Worm (Caenorhabditis elegans): Measurements from ENCODE around the gene spe-51.

Gene spe-51

ce11 chrIV:4655979-4656378 lies 36.6 kb upstream of the spe-51 start:
- TF ChIP-seq ztf-23 (GFP tag; IDR thresholded peaks at IDR 0.05) (no peak), ztf-29 (GFP tag; IDR thresholded peaks at IDR 0.05) (no peak), med-1 (GFP tag; optimal IDR thresholded peaks at IDR 0.05; ENCODE audit: insufficient read depth) (no peak), cog-1 (tag; optimal IDR thresholded peaks at IDR 0.05) (no peak), tab-1 (GFP tag; IDR thresholded peaks at IDR 0.05) (no peak), ref-1 (GFP tag; conservative IDR thresholded peaks at IDR 0.05) (no peak), klf-2 (GFP tag; conservative IDR thresholded peaks at IDR 0.05) (no peak), T22C8.4 (GFP tag; IDR thresholded peaks at IDR 0.05) (no peak), flt-1 (GFP tag; IDR thresholded peaks at IDR 0.05) (no peak)

- no peak for TF ChIP-seq ref-1 (GFP tag; conservative IDR thresholded peaks at IDR 0.05)
- no peak for TF ChIP-seq T22C8.4 (GFP tag; IDR thresholded peaks at IDR 0.05)
- TF ChIP-seq med-1 (GFP tag; optimal IDR thresholded peaks at IDR 0.05; ENCODE audit: insufficient read depth) = no peak
- no peak for TF ChIP-seq flt-1 (GFP tag; IDR thresholded peaks at IDR 0.05)
- TF ChIP-seq cog-1 (tag; optimal IDR thresholded peaks at IDR 0.05) = no peak
- no peak for TF ChIP-seq klf-2 (GFP tag; conservative IDR thresholded peaks at IDR 0.05)
- TF ChIP-seq ztf-29 (GFP tag; IDR thresholded peaks at IDR 0.05) = no peak
- TF ChIP-seq tab-1 (GFP tag; IDR thresholded peaks at IDR 0.05) = no peak
- TF ChIP-seq ztf-23 (GFP tag; IDR thresholded peaks at IDR 0.05) = no peak
Observed at ce11 chrIV:4656380-4656779, 36.2 kb upstream of the spe-51 start.

- TF ChIP-seq flt-1 (GFP tag; IDR thresholded peaks at IDR 0.05) (no peak), ref-1 (GFP tag; conservative IDR thresholded peaks at IDR 0.05) (no peak), cog-1 (tag; optimal IDR thresholded peaks at IDR 0.05) (no peak), med-1 (GFP tag; optimal IDR thresholded peaks at IDR 0.05; ENCODE audit: insufficient read depth) (no peak), ztf-23 (GFP tag; IDR thresholded peaks at IDR 0.05) (no peak), klf-2 (GFP tag; conservative IDR thresholded peaks at IDR 0.05) (no peak), tab-1 (GFP tag; IDR thresholded peaks at IDR 0.05) (no peak), ztf-29 (GFP tag; IDR thresholded peaks at IDR 0.05) (no peak), T22C8.4 (GFP tag; IDR thresholded peaks at IDR 0.05) (no peak)
Observed at ce11 chrIV:4657874-4658273, 34.7 kb upstream of the spe-51 start, which contains the start of gene col-111. Gene col-111 (minus strand): TSS chrIV:4657974.

- TF ChIP-seq ref-1 (GFP tag; conservative IDR thresholded peaks at IDR 0.05) (no peak), cog-1 (tag; optimal IDR thresholded peaks at IDR 0.05) (no peak), klf-2 (GFP tag; conservative IDR thresholded peaks at IDR 0.05) (no peak), T22C8.4 (GFP tag; IDR thresholded peaks at IDR 0.05) (no peak), ztf-23 (GFP tag; IDR thresholded peaks at IDR 0.05) (no peak)
Observed at ce11 chrIV:4659277-4659676, 33.3 kb upstream of the spe-51 start, which contains the start of gene mrps-21. Gene mrps-21 (minus strand): TSS chrIV:4659517.

- peak; percentile 86 for TF ChIP-seq flt-1 (GFP tag; IDR thresholded peaks at IDR 0.05)
- TF ChIP-seq ztf-23 (GFP tag; IDR thresholded peaks at IDR 0.05) = peak; percentile 84
- peak; percentile 57; the same call in 1 of the 2 replicates for TF ChIP-seq ztf-29 (GFP tag; IDR thresholded peaks at IDR 0.05)
- TF ChIP-seq klf-2 (GFP tag; conservative IDR thresholded peaks at IDR 0.05) = 0 out of 2 replicates have a peak, but pooled peaks have one; percentile 24
- peak; percentile 88 for TF ChIP-seq cog-1 (tag; optimal IDR thresholded peaks at IDR 0.05)
- no peak for TF ChIP-seq med-1 (GFP tag; optimal IDR thresholded peaks at IDR 0.05; ENCODE audit: insufficient read depth)
- TF ChIP-seq T22C8.4 (GFP tag; IDR thresholded peaks at IDR 0.05) = peak; percentile 41; the same call in 1 of the 2 replicates
- TF ChIP-seq tab-1 (GFP tag; IDR thresholded peaks at IDR 0.05) = no peak
- TF ChIP-seq ref-1 (GFP tag; conservative IDR thresholded peaks at IDR 0.05) = no peak
Observed at ce11 chrIV:4660151-4661041, 32.2 kb upstream of the spe-51 start, which contains the start of the genes F29B9.11 and jmjd-1.2. Gene F29B9.11 (minus strand): TSS chrIV:4660201. Gene jmjd-1.2 (plus strand): TSS chrIV:4660991.

- TF ChIP-seq klf-2 (GFP tag; conservative IDR thresholded peaks at IDR 0.05) (no peak), tab-1 (GFP tag; IDR thresholded peaks at IDR 0.05) (no peak), ref-1 (GFP tag; conservative IDR thresholded peaks at IDR 0.05) (no peak), ztf-23 (GFP tag; IDR thresholded peaks at IDR 0.05) (no peak)
Observed at ce11 chrIV:4665079-4665478, 27.5 kb upstream of the spe-51 start, which contains the start of gene F29B9.1. Gene F29B9.1 (plus strand): TSS chrIV:4665379.

- TF ChIP-seq ztf-23 (GFP tag; IDR thresholded peaks at IDR 0.05) (no peak), cog-1 (tag; optimal IDR thresholded peaks at IDR 0.05) (no peak), T22C8.4 (GFP tag; IDR thresholded peaks at IDR 0.05) (no peak), ref-1 (GFP tag; conservative IDR thresholded peaks at IDR 0.05) (no peak), tab-1 (GFP tag; IDR thresholded peaks at IDR 0.05) (no peak), klf-2 (GFP tag; conservative IDR thresholded peaks at IDR 0.05) (no peak), med-1 (GFP tag; optimal IDR thresholded peaks at IDR 0.05; ENCODE audit: insufficient read depth) (no peak), ztf-29 (GFP tag; IDR thresholded peaks at IDR 0.05) (no peak), flt-1 (GFP tag; IDR thresholded peaks at IDR 0.05) (no peak)
Observed at ce11 chrIV:4667383-4667782, 25.2 kb upstream of the spe-51 start.

ce11 chrIV:4667835-4668234 lies 24.7 kb upstream of the spe-51 start:
- no peak for TF ChIP-seq flt-1 (GFP tag; IDR thresholded peaks at IDR 0.05)
- no peak for TF ChIP-seq T22C8.4 (GFP tag; IDR thresholded peaks at IDR 0.05)
- TF ChIP-seq ztf-29 (GFP tag; IDR thresholded peaks at IDR 0.05) = no peak
- no peak for TF ChIP-seq tab-1 (GFP tag; IDR thresholded peaks at IDR 0.05)
- no peak for TF ChIP-seq med-1 (GFP tag; optimal IDR thresholded peaks at IDR 0.05; ENCODE audit: insufficient read depth)
- TF ChIP-seq ref-1 (GFP tag; conservative IDR thresholded peaks at IDR 0.05) = no peak
- TF ChIP-seq ztf-23 (GFP tag; IDR thresholded peaks at IDR 0.05) = no peak
- TF ChIP-seq klf-2 (GFP tag; conservative IDR thresholded peaks at IDR 0.05) = no peak
- no peak for TF ChIP-seq cog-1 (tag; optimal IDR thresholded peaks at IDR 0.05)

ce11 chrIV:4669242-4669641 lies 23.3 kb upstream of the spe-51 start, which contains the start of gene F29B9.12:
Gene F29B9.12 (plus strand): TSS chrIV:4669542.
- no peak for TF ChIP-seq tab-1 (GFP tag; IDR thresholded peaks at IDR 0.05)
- TF ChIP-seq cog-1 (tag; optimal IDR thresholded peaks at IDR 0.05) = no peak
- TF ChIP-seq klf-2 (GFP tag; conservative IDR thresholded peaks at IDR 0.05) = no peak
